Worm (Caenorhabditis elegans) whole organism, midembryonic: ENCODE data around the gene gmap-2.

ENCODE experiments used
- T22C8.4 ChIP-seq: fragments of 200-800 bp; sonication (Bioruptor generic); IDR thresholded peaks from 2 replicates; pipeline ENCODE4 v1.3.6; 2022; ENCODE audit warnings: missing genetic modification characterization, missing compliant biosample characterization
- cog-1 ChIP-seq: sonication (generic microtip); optimal IDR thresholded peaks from 2 replicates; lab custom pipeline; 2016; ENCODE audit warnings: missing genetic modification characterization, missing compliant biosample characterization
- flt-1 ChIP-seq: fragments of 200-800 bp; sonication (Bioruptor generic); IDR thresholded peaks from 2 replicates; pipeline ENCODE4 v1.3.6; 2022; ENCODE audit warnings: missing genetic modification characterization, missing compliant biosample characterization
- klf-2 ChIP-seq: fragments of 200-800 bp; sonication (Bioruptor generic); conservative IDR thresholded peaks from 2 replicates; pipeline ENCODE4 v1.3.6; 2022; ENCODE audit warnings: missing genetic modification reagents, missing genetic modification characterization, missing compliant biosample characterization
- med-1 ChIP-seq: sonication (generic microtip); optimal IDR thresholded peaks from 2 replicates; lab custom pipeline; 2017; ENCODE audit warnings: missing genetic modification characterization, mild to moderate bottlenecking, missing compliant biosample characterization, antibody characterized with exemption, missing genetic modification reagents; ENCODE audit not compliant: insufficient read depth
- tab-1 ChIP-seq: fragments of 200-800 bp; sonication (Bioruptor generic); IDR thresholded peaks from 2 replicates; pipeline ENCODE4 v1.3.6; 2022; ENCODE audit warnings: missing genetic modification characterization, missing compliant biosample characterization
- ztf-23 ChIP-seq: fragments of 200-800 bp; sonication (Bioruptor generic); IDR thresholded peaks from 2 replicates; pipeline ENCODE4 v1.3.6; 2022; ENCODE audit warnings: missing genetic modification reagents, missing genetic modification characterization, missing compliant biosample characterization
- ztf-29 ChIP-seq: fragments of 200-800 bp; sonication (Bioruptor generic); IDR thresholded peaks from 2 replicates; pipeline ENCODE4 v1.3.6; 2022; ENCODE audit warnings: missing genetic modification reagents, missing genetic modification characterization, missing compliant biosample characterization

- TF ChIP-seq flt-1 (GFP tag; lab: Robert Waterston, UW): no peak
- no peak for TF ChIP-seq med-1 (GFP tag; lab: Kevin White, UChicago)
- TF ChIP-seq klf-2 (GFP tag; lab: Robert Waterston, UW): no peak
- TF ChIP-seq cog-1 (tag; lab: Kevin White, UChicago): no peak
- TF ChIP-seq ztf-29 (GFP tag; lab: Robert Waterston, UW): no peak
- TF ChIP-seq T22C8.4 (GFP tag; lab: Robert Waterston, UW): no peak
- TF ChIP-seq ztf-23 (GFP tag; lab: Robert Waterston, UW): no peak
- TF ChIP-seq tab-1 (GFP tag; lab: Robert Waterston, UW): no peak
Measured at ce11 chrX:12929961-12930360, 13.1 kb downstream of the gmap-2 start, which contains the start of gene C34E7.3.
